Worm (Caenorhabditis elegans) whole organism, L4/young adult: ENCODE results near the gene wrt-5.

Experiments used
- W03F9.2 ChIP-seq: fragments of 150-350 bp; optimal IDR thresholded peaks from 2 replicates; lab custom pipeline; 2014; ENCODE audit warnings: missing biosample characterization, missing genetic modification characterization
- dao-5 ChIP-seq: sonication (generic microtip); optimal IDR thresholded peaks from 2 replicates; lab custom pipeline; 2016; ENCODE audit warnings: missing genotype, missing genetic modification characterization, moderate library complexity, missing compliant biosample characterization
- him-1 ChIP-seq: sonication (generic microtip); optimal IDR thresholded peaks from 2 replicates; lab custom pipeline; 2016; ENCODE audit warnings: missing genotype, missing genetic modification reagents, missing genetic modification characterization, missing compliant biosample characterization

The wrt-5 gene

ce11 chrIV:4015660-4016059, 35.8 kb downstream of the wrt-5 start:
- TF ChIP-seq dao-5 (tag; lab: Kevin White, UChicago) (no peak), him-1 (tag; lab: Kevin White, UChicago) (no peak), W03F9.2 (tag; lab: Kevin White, UChicago) (no peak)

ce11 chrIV:4014341-4014826, 37.1 kb downstream of the wrt-5 start:
- TF ChIP-seq W03F9.2 (tag; lab: Kevin White, UChicago) = no peak
- TF ChIP-seq dao-5 (tag; lab: Kevin White, UChicago) = no peak
- TF ChIP-seq him-1 (tag; lab: Kevin White, UChicago) = no peak

ce11 chrIV:4013621-4014020, 37.8 kb downstream of the wrt-5 start:
- no peak for TF ChIP-seq him-1 (tag; lab: Kevin White, UChicago)
- no peak for TF ChIP-seq dao-5 (tag; lab: Kevin White, UChicago)
- no peak for TF ChIP-seq W03F9.2 (tag; lab: Kevin White, UChicago)

ce11 chrIV:4009923-4010322, 41.5 kb downstream of the wrt-5 start:
- TF ChIP-seq dao-5 (tag; lab: Kevin White, UChicago) (no peak), him-1 (tag; lab: Kevin White, UChicago) (no peak), W03F9.2 (tag; lab: Kevin White, UChicago) (no peak)

- TF ChIP-seq dao-5 (tag; lab: Kevin White, UChicago) (no peak), W03F9.2 (tag; lab: Kevin White, UChicago) (no peak)
These were observed 43.0 kb downstream of the wrt-5 start for ce11 chrIV:4008440-4008839.

ce11 chrIV:4007697-4008096, 43.7 kb downstream of the wrt-5 start, which contains the start of gene W02C12.2:
W02C12.2 (minus strand) TSS chrIV:4007973.
- TF ChIP-seq W03F9.2 (tag; lab: Kevin White, UChicago) = no peak
- no peak for TF ChIP-seq dao-5 (tag; lab: Kevin White, UChicago)
- TF ChIP-seq him-1 (tag; lab: Kevin White, UChicago) = peak; percentile 24

- no peak for TF ChIP-seq W03F9.2 (tag; lab: Kevin White, UChicago)
- TF ChIP-seq him-1 (tag; lab: Kevin White, UChicago) = no peak
- TF ChIP-seq dao-5 (tag; lab: Kevin White, UChicago) = no peak
These were observed 46.3 kb downstream of the wrt-5 start for ce11 chrIV:4005166-4005565.

- TF ChIP-seq dao-5 (tag; lab: Kevin White, UChicago) (no peak), him-1 (tag; lab: Kevin White, UChicago) (no peak), W03F9.2 (tag; lab: Kevin White, UChicago) (no peak)
These were observed 47.2 kb downstream of the wrt-5 start for ce11 chrIV:4004221-4004620.
